Worm (Caenorhabditis elegans): Measurements from ENCODE around the gene C53A5.9.

- TF ChIP-seq ZK546.5 (tag; optimal IDR thresholded peaks at IDR 0.05) (no peak), peb-1 (tag; optimal IDR thresholded peaks at IDR 0.05) (no peak), nhr-237 (tag; optimal IDR thresholded peaks at IDR 0.05) (no peak), lin-39 (tag; optimal IDR thresholded peaks at IDR 0.05) (no peak), ama-1 (optimal IDR thresholded peaks at IDR 0.05) (no peak), skn-1 (tag; optimal IDR thresholded peaks at IDR 0.05) (no peak), mab-5 (tag; optimal IDR thresholded peaks at IDR 0.05) (no peak), ztf-4 (tag; optimal IDR thresholded peaks at IDR 0.05) (no peak), zag-1 (tag; optimal IDR thresholded peaks at IDR 0.05) (no peak), aly-2 (tag; optimal IDR thresholded peaks at IDR 0.05) (no peak), elt-3 (tag; optimal IDR thresholded peaks at IDR 0.05) (no peak), egl-27 (tag; optimal IDR thresholded peaks at IDR 0.05) (no peak)
Observed at ce11 chrV:14576745-14577373, 18.2 kb upstream of the C53A5.9 start.

All from whole organism, L2 larva.